Fruit fly (Drosophila melanogaster) whole organism, embryonic: Measurements from ENCODE around the gene CG10738.
A peak's percentile ranks its signal among the peaks of the same experiment; 100 is the strongest.

ENCODE experiments used
- ATbp ChIP-seq: fragments of 200-800 bp; sonication (Bioruptor generic); optimal IDR thresholded peaks from 2 replicates; lab custom pipeline; 2017; ENCODE audit warnings: missing biosample characterization, mild to moderate bottlenecking, missing genetic modification characterization, missing genetic modification reagents
- Antp ChIP-seq: fragments of 200-800 bp; sonication (Bioruptor generic); optimal IDR thresholded peaks from 3 replicates; lab custom pipeline; 2016; ENCODE audit warnings: missing biosample characterization, missing genetic modification characterization
- B-H2 ChIP-seq: fragments of 200-800 bp; sonication (Bioruptor generic); optimal IDR thresholded peaks from 2 replicates; lab custom pipeline; 2018; ENCODE audit warnings: missing biosample characterization, mild to moderate bottlenecking, missing genetic modification characterization
- C15 ChIP-seq: fragments of 200-800 bp; sonication (Bioruptor generic); IDR thresholded peaks from 3 replicates; pipeline ENCODE4 v1.3.6; 2022; ENCODE audit warnings: missing biosample characterization, missing genetic modification characterization
- CG10431 ChIP-seq: fragments of 200-800 bp; sonication (Bioruptor generic); optimal IDR thresholded peaks from 3 replicates; lab custom pipeline; 2018; ENCODE audit warnings: missing biosample characterization, mild to moderate bottlenecking, missing genetic modification characterization
- CG14860 ChIP-seq: fragments of 200-800 bp; sonication (Bioruptor generic); IDR thresholded peaks from 3 replicates; pipeline ENCODE4 v1.3.6; 2022; ENCODE audit warnings: missing biosample characterization, missing genetic modification characterization; ENCODE audit not compliant: partially characterized antibody
- CG14965 ChIP-seq: fragments of 200-800 bp; sonication (Bioruptor generic); optimal IDR thresholded peaks from 2 replicates; lab custom pipeline; 2016; ENCODE audit warnings: missing biosample characterization, missing genetic modification characterization, borderline replicate concordance
- CG15073 ChIP-seq: fragments of 200-800 bp; sonication (Bioruptor generic); optimal IDR thresholded peaks from 2 replicates; lab custom pipeline; 2016; ENCODE audit warnings: missing biosample characterization, missing genetic modification characterization
- CG2678 ChIP-seq: fragments of 200-800 bp; sonication (Bioruptor generic); optimal IDR thresholded peaks from 3 replicates; lab custom pipeline; 2019; ENCODE audit warnings: missing biosample characterization, mild to moderate bottlenecking, missing genetic modification characterization, moderate library complexity
- CG4424 ChIP-seq: fragments of 200-800 bp; sonication (Bioruptor generic); optimal IDR thresholded peaks from 3 replicates; lab custom pipeline; 2016; ENCODE audit warnings: missing biosample characterization, missing genetic modification characterization
- CG4820 ChIP-seq: fragments of 200-800 bp; sonication (Bioruptor generic); optimal IDR thresholded peaks from 3 replicates; lab custom pipeline; 2016; ENCODE audit warnings: missing biosample characterization, missing genetic modification characterization
- CG6854 ChIP-seq: fragments of 200-800 bp; sonication (Bioruptor generic); optimal IDR thresholded peaks from 3 replicates; lab custom pipeline; 2017; ENCODE audit warnings: missing biosample characterization, mild to moderate bottlenecking, missing genetic modification characterization
- CG7556 ChIP-seq: fragments of 200-800 bp; sonication (Bioruptor generic); optimal IDR thresholded peaks from 2 replicates; lab custom pipeline; 2017; ENCODE audit warnings: missing biosample characterization, mild to moderate bottlenecking, missing genetic modification characterization
- CG7987 ChIP-seq: fragments of 200-800 bp; sonication (Bioruptor generic); optimal IDR thresholded peaks from 2 replicates; lab custom pipeline; 2018; ENCODE audit warnings: missing biosample characterization, mild to moderate bottlenecking, missing genetic modification characterization, moderate library complexity
- CG9876 ChIP-seq: fragments of 200-800 bp; sonication (Bioruptor generic); optimal IDR thresholded peaks from 2 replicates; lab custom pipeline; 2016; ENCODE audit warnings: missing biosample characterization, missing genetic modification characterization
- CkIIα-i1 ChIP-seq: fragments of 200-800 bp; sonication (Bioruptor generic); IDR thresholded peaks from 2 replicates; pipeline ENCODE4 v1.3.6; 2022; ENCODE audit warnings: missing biosample characterization, missing genetic modification characterization
- Dip3 ChIP-seq: fragments of 200-800 bp; sonication (Bioruptor generic); optimal IDR thresholded peaks from 3 replicates; lab custom pipeline; 2016; ENCODE audit warnings: missing biosample characterization, missing genetic modification characterization
- ERR ChIP-seq: fragments of 200-800 bp; sonication (Bioruptor generic); optimal IDR thresholded peaks from 2 replicates; lab custom pipeline; 2016; ENCODE audit warnings: missing biosample characterization, missing genetic modification characterization
- Eip74EF ChIP-seq, 2 experiments: fragments of 200-800 bp in 1 of 2; fragments of >200 bp in 1 of 2; sonication (Bioruptor generic) in 1 of 2; optimal IDR thresholded peaks; 2 replicates each; lab custom pipeline; 2017 to 2019; ENCODE audit warnings: missing biosample characterization in 2 of 2, missing genetic modification characterization in 2 of 2, mild to moderate bottlenecking in 1 of 2, moderate library complexity in 1 of 2
- Fer3 ChIP-seq: fragments of 200-800 bp; sonication (Bioruptor generic); optimal IDR thresholded peaks from 2 replicates; lab custom pipeline; 2018; ENCODE audit warnings: missing biosample characterization, mild to moderate bottlenecking, missing genetic modification characterization, moderate library complexity
- HLH54F ChIP-seq: fragments of 200-800 bp; sonication (Bioruptor generic); optimal IDR thresholded peaks from 3 replicates; lab custom pipeline; 2016; ENCODE audit warnings: missing biosample characterization, missing genetic modification characterization
- Hmr ChIP-seq: fragments of 200-800 bp; sonication (Bioruptor generic); optimal IDR thresholded peaks from 3 replicates; lab custom pipeline; 2017; ENCODE audit warnings: mild to moderate bottlenecking, missing biosample characterization, missing genetic modification reagents, missing genetic modification characterization
- NC2α ChIP-seq: fragments of 200-800 bp; sonication (Bioruptor generic); optimal IDR thresholded peaks from 2 replicates; lab custom pipeline; 2016; ENCODE audit warnings: missing biosample characterization, missing genetic modification characterization
- Optix ChIP-seq: fragments of 200-800 bp; sonication (Bioruptor generic); IDR thresholded peaks from 3 replicates; pipeline ENCODE4 v1.3.6; 2022; ENCODE audit warnings: missing biosample characterization, missing genetic modification characterization
- Pdp1 ChIP-seq, 2 experiments: fragments of 200-800 bp; sonication (Bioruptor generic); optimal IDR thresholded peaks; 3 replicates each; lab custom pipeline; 2016; ENCODE audit warnings: missing biosample characterization in 2 of 2, missing genetic modification characterization in 2 of 2, mild to moderate bottlenecking in 1 of 2, moderate library complexity in 1 of 2
- Rx ChIP-seq: fragments of 200-800 bp; sonication (Bioruptor generic); IDR thresholded peaks from 2 replicates; pipeline ENCODE4 v1.3.6; 2022; ENCODE audit warnings: missing biosample characterization, missing genetic modification characterization
- abd-A ChIP-seq: fragments of 200-800 bp; sonication (Bioruptor generic); optimal IDR thresholded peaks from 3 replicates; lab custom pipeline; 2019; ENCODE audit warnings: missing biosample characterization, mild to moderate bottlenecking, missing genetic modification characterization, moderate library complexity
- az2 ChIP-seq: fragments of 200-800 bp; sonication (Bioruptor generic); optimal IDR thresholded peaks from 3 replicates; lab custom pipeline; 2016; ENCODE audit warnings: missing biosample characterization, missing genetic modification characterization
- cad ChIP-seq: fragments of >200 bp; optimal IDR thresholded peaks from 2 replicates; lab custom pipeline; 2017; ENCODE audit warnings: missing biosample characterization, missing genetic modification characterization
- cato ChIP-seq: fragments of 200-800 bp; sonication (Bioruptor generic); optimal IDR thresholded peaks from 2 replicates; lab custom pipeline; 2016; ENCODE audit warnings: missing biosample characterization, missing genetic modification characterization, borderline replicate concordance
- chn ChIP-seq: fragments of 200-800 bp; sonication (Bioruptor generic); optimal IDR thresholded peaks from 2 replicates; lab custom pipeline; 2016; ENCODE audit warnings: missing biosample characterization, missing genetic modification characterization
- dan ChIP-seq: fragments of 200-800 bp; sonication (Bioruptor generic); IDR thresholded peaks from 2 replicates; pipeline ENCODE4 v1.3.6; 2022; ENCODE audit warnings: missing biosample characterization, missing genetic modification characterization
- emc ChIP-seq: fragments of 200-800 bp; sonication (Bioruptor generic); optimal IDR thresholded peaks from 2 replicates; lab custom pipeline; 2016; ENCODE audit warnings: missing biosample characterization, missing genetic modification characterization
- ind ChIP-seq: fragments of 200-800 bp; sonication (Bioruptor generic); optimal IDR thresholded peaks from 3 replicates; lab custom pipeline; 2016; ENCODE audit warnings: missing biosample characterization, missing genetic modification characterization
- inv ChIP-seq: fragments of 200-800 bp; sonication (Bioruptor generic); IDR thresholded peaks from 2 replicates; pipeline ENCODE4 v1.3.6; 2022; ENCODE audit warnings: missing biosample characterization, missing genetic modification characterization; ENCODE audit not compliant: partially characterized antibody
- ken ChIP-seq: fragments of 200-800 bp; sonication (Bioruptor generic); IDR thresholded peaks from 3 replicates; pipeline ENCODE4 v1.3.6; 2022; ENCODE audit warnings: missing biosample characterization, missing genetic modification characterization
- kni ChIP-seq: fragments of 200-800 bp; sonication (Bioruptor generic); optimal IDR thresholded peaks from 3 replicates; lab custom pipeline; 2017; ENCODE audit warnings: mild to moderate bottlenecking, missing biosample characterization, missing genetic modification reagents, missing genetic modification characterization
- lola ChIP-seq, 3 experiments: fragments of >200 bp in 2 of 3; fragments of 200-800 bp in 1 of 3; sonication (Bioruptor generic) in 1 of 3; optimal IDR thresholded peaks; 2 replicates each; lab custom pipeline; 2017 to 2019; ENCODE audit warnings: missing biosample characterization in 3 of 3, missing genetic modification characterization in 3 of 3, mild to moderate bottlenecking in 1 of 3, moderate library complexity in 1 of 3
- mirr ChIP-seq: fragments of 200-800 bp; sonication (Bioruptor generic); optimal IDR thresholded peaks from 3 replicates; lab custom pipeline; 2018; ENCODE audit warnings: missing biosample characterization, mild to moderate bottlenecking, missing genetic modification characterization
- nmo ChIP-seq: fragments of 200-800 bp; sonication (Bioruptor generic); optimal IDR thresholded peaks from 2 replicates; lab custom pipeline; 2018; ENCODE audit warnings: missing biosample characterization, mild to moderate bottlenecking, missing genetic modification characterization, moderate library complexity
- pho ChIP-seq: fragments of 200-800 bp; sonication (Bioruptor generic); optimal IDR thresholded peaks from 2 replicates; lab custom pipeline; 2016; ENCODE audit warnings: missing biosample characterization, missing genetic modification characterization
- psq ChIP-seq: fragments of 200-800 bp; sonication (Bioruptor generic); optimal IDR thresholded peaks from 2 replicates; lab custom pipeline; 2017; ENCODE audit warnings: missing biosample characterization, missing genetic modification characterization
- ranshi ChIP-seq: fragments of 200-800 bp; sonication (Bioruptor generic); IDR thresholded peaks from 2 replicates; pipeline ENCODE4 v1.3.6; 2022; ENCODE audit warnings: missing biosample characterization, missing genetic modification characterization
- run ChIP-seq: fragments of 200-800 bp; sonication (Bioruptor generic); optimal IDR thresholded peaks from 3 replicates; lab custom pipeline; 2018; ENCODE audit warnings: missing biosample characterization, mild to moderate bottlenecking, missing genetic modification characterization
- sens ChIP-seq: fragments of 200-800 bp; sonication (Bioruptor generic); peaks from one replicate; lab custom pipeline; 2016; ENCODE audit warnings: missing biosample characterization, missing genetic modification characterization
- toy ChIP-seq: fragments of 200-800 bp; sonication (Bioruptor generic); IDR thresholded peaks from 2 replicates; pipeline ENCODE4 v1.3.6; 2022; ENCODE audit warnings: missing biosample characterization, missing genetic modification characterization
- unc-4 ChIP-seq: fragments of 200-800 bp; sonication (Bioruptor generic); IDR thresholded peaks from 2 replicates; pipeline ENCODE4 v1.3.6; 2022; ENCODE audit warnings: missing biosample characterization, missing genetic modification characterization; ENCODE audit not compliant: partially characterized antibody
- usp ChIP-seq: fragments of >200 bp; optimal IDR thresholded peaks from 2 replicates; lab custom pipeline; 2017; ENCODE audit warnings: missing biosample characterization, missing genetic modification characterization
- zen ChIP-seq: fragments of 200-800 bp; sonication (Bioruptor generic); optimal IDR thresholded peaks from 3 replicates; lab custom pipeline; 2018; ENCODE audit warnings: missing biosample characterization, mild to moderate bottlenecking, missing genetic modification characterization, moderate library complexity

The CG10738 gene

DNA sequence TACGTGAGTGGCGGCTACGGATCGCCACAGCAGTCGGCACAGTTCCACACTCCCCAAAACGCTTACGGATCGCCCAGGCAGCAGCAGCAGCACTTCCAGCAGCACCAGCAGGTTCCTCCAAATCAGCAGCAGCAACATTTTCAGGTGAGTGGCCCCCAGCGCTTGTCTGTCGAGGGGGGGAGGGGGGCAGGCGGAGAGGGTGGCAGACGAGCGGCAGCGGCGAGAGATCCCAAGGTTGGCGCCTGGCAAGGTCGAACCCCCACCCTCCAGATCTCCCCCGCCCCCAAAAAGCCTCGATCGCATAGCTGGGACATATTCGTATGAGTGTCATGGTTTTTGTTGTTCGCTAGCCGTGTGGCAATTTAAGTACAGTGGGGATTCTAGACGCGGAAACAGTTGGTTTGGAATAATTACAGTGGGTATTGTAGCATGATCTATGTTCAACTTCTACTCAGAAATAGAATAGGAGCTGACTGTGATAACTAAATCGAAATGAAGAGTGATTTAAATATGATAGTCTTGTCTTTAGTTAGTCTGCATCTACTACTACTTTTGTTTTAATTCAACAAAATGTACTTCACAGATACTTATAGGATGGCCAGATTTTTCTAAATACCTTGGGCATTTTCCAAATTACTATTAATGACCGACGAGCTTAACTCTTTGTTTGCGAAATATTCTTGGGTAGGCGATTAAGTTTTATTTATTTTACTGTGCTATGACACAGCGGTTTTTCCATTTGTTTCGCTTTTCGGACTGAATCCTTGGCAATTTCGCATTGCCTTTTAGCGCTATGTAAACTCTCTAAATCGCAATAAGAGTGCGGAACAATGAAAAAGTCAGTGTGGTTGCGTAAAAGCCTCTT lies 28.0 kb downstream of the CG10738 start (continued):
- TF ChIP-seq CG4820 (GFP tag; lab: Kevin White, UChicago) (no peak), Pdp1 (GFP tag; optimal IDR thresholded peaks at IDR 0.05; lab: Kevin White, UChicago) (peak in 1 of 2 experiments; percentile 31), az2 (GFP tag; lab: Kevin White, UChicago) (peak; percentile 4), Antp (GFP tag; lab: Kevin White, UChicago) (no peak), nmo (GFP tag; lab: Kevin White, UChicago) (peak; percentile 4), kni (GFP tag; lab: Kevin White, UChicago) (no peak), sens (peak; percentile 29), cad (no peak), NC2α (GFP tag; lab: Kevin White, UChicago) (no peak), ind (GFP tag; lab: Kevin White, UChicago) (peak; percentile 34), usp (no peak), pho (no peak), CG14965 (GFP tag; lab: Kevin White, UChicago) (no peak), inv (GFP tag; lab: Robert Waterston, UW) (no peak), CkIIα-i1 (GFP tag; lab: Robert Waterston, UW) (no peak), ranshi (GFP tag; lab: Robert Waterston, UW) (no peak), zen (tag; lab: Kevin White, UChicago) (no peak), lola (GFP tag; optimal IDR thresholded peaks at IDR 0.05; lab: Kevin White, UChicago) (no peak), ERR (GFP tag; lab: Kevin White, UChicago) (no peak), Dip3 (GFP tag; lab: Kevin White, UChicago) (peak; percentile 29), CG9876 (GFP tag; lab: Kevin White, UChicago) (no peak), toy (GFP tag; lab: Robert Waterston, UW) (no peak), mirr (GFP tag; lab: Kevin White, UChicago) (peak; percentile 11), CG7987 (GFP tag; lab: Kevin White, UChicago) (no peak), CG2678 (peak; percentile 49), Eip74EF (GFP tag; optimal IDR thresholded peaks at IDR 0.05; lab: Kevin White, UChicago) (no peak), cato (GFP tag; lab: Kevin White, UChicago) (no peak), unc-4 (GFP tag; lab: Robert Waterston, UW) (no peak), CG4424 (GFP tag; lab: Kevin White, UChicago) (no peak), Optix (GFP tag; lab: Robert Waterston, UW) (no peak), CG7556 (GFP tag; lab: Kevin White, UChicago) (peak; percentile 20), C15 (GFP tag; lab: Robert Waterston, UW) (no peak), ATbp (GFP tag; lab: Kevin White, UChicago) (no peak), dan (no peak), Hmr (GFP tag; lab: Kevin White, UChicago) (peak; percentile 32), emc (GFP tag; lab: Kevin White, UChicago) (no peak), abd-A (no peak), CG14860 (GFP tag; lab: Robert Waterston, UW) (no peak), B-H2 (no peak), CG10431 (no peak), CG15073 (no peak), run (tag; lab: Kevin White, UChicago) (no peak), ken (no peak), CG6854 (GFP tag; lab: Kevin White, UChicago) (no peak), HLH54F (GFP tag; lab: Kevin White, UChicago) (no peak), Fer3 (tag; lab: Kevin White, UChicago) (peak; percentile 51), chn (no peak), Rx (GFP tag; lab: Robert Waterston, UW) (no peak), psq (no peak)
